Worm (Caenorhabditis elegans): ENCODE results near the gene K05F1.14.

K05F1.14 gene

ce11 chrII:5792490-5792889 lies at the start of gene K05F1.14:
K05F1.14 (minus strand) TSS chrII:5792590.
- no peak for TF ChIP-seq skn-1 (tag; optimal IDR thresholded peaks at IDR 0.05)
- no peak for TF ChIP-seq alr-1 (tag; optimal IDR thresholded peaks at IDR 0.05; ENCODE audit: borderline replicate concordance)
- no peak for TF ChIP-seq grh-1 (GFP tag; IDR thresholded peaks at IDR 0.05)
- no peak for TF ChIP-seq xbp-1 (tag; optimal IDR thresholded peaks at IDR 0.05)
- TF ChIP-seq ceh-88 (GFP tag; IDR thresholded peaks at IDR 0.05), result no peak
- TF ChIP-seq Y116A8C.19 (tag; optimal IDR thresholded peaks at IDR 0.05; ENCODE audit: borderline replicate concordance), result no peak
- TF ChIP-seq ama-1 (optimal IDR thresholded peaks at IDR 0.05), result no peak
- TF ChIP-seq nhr-12 (tag; optimal IDR thresholded peaks at IDR 0.05), result no peak
- TF ChIP-seq dsc-1 (tag; optimal IDR thresholded peaks at IDR 0.05), result no peak
- no peak for TF ChIP-seq hlh-4 (tag; optimal IDR thresholded peaks at IDR 0.05)
- no peak for TF ChIP-seq F16B12.6 (tag; optimal IDR thresholded peaks at IDR 0.05)
- no peak for TF ChIP-seq snpc-4 (tag; optimal IDR thresholded peaks at IDR 0.05)
- no peak for TF ChIP-seq zip-4 (GFP tag; optimal IDR thresholded peaks at IDR 0.05)
- no peak for TF ChIP-seq fkh-4 (tag; optimal IDR thresholded peaks at IDR 0.05; ENCODE audit: borderline replicate concordance)

- TF ChIP-seq efl-1 (optimal IDR thresholded peaks at IDR 0.05), result no peak
- no peak for TF ChIP-seq efl-1 (GFP tag; optimal IDR thresholded peaks at IDR 0.05 in 1 of 2)
- no peak for TF ChIP-seq mdl-1 (tag; optimal IDR thresholded peaks at IDR 0.05)
- no peak for TF ChIP-seq tbx-2 (tag; optimal IDR thresholded peaks at IDR 0.05)
- no peak for TF ChIP-seq ztf-4 (tag; optimal IDR thresholded peaks at IDR 0.05)
Measured at ce11 chrII:5841866-5842265, 49.5 kb upstream of the K05F1.14 start, which contains the start of gene nep-25. nep-25 (plus strand) TSS chrII:5842240.

- TF ChIP-seq C34B4.2 (tag; optimal IDR thresholded peaks at IDR 0.05) (no peak), ets-5 (GFP tag; IDR thresholded peaks at IDR 0.05) (no peak), egl-27 (tag; optimal IDR thresholded peaks at IDR 0.05) (no peak), C16A3.4 (tag; optimal IDR thresholded peaks at IDR 0.05) (no peak), lir-3 (tag; optimal IDR thresholded peaks at IDR 0.05; ENCODE audit: poor library complexity) (no peak), vab-15 (tag; optimal IDR thresholded peaks at IDR 0.05) (no peak), isw-1 (GFP tag; IDR thresholded peaks at IDR 0.05) (no peak), nhr-20 (tag; optimal IDR thresholded peaks at IDR 0.05) (peak; percentile 23), aha-1 (tag; optimal IDR thresholded peaks at IDR 0.05) (no peak), nhr-85 (tag) (no peak), unc-86 (tag; optimal IDR thresholded peaks at IDR 0.05) (no peak), fkh-4 (tag; optimal IDR thresholded peaks at IDR 0.05; ENCODE audit: borderline replicate concordance) (no peak), nhr-77 (tag; optimal IDR thresholded peaks at IDR 0.05) (no peak), sup-37 (GFP tag; optimal IDR thresholded peaks at IDR 0.05) (no peak), irx-1 (tag; optimal IDR thresholded peaks at IDR 0.05) (no peak), dpl-1 (GFP tag; optimal IDR thresholded peaks at IDR 0.05) (no peak), fkh-8 (tag; optimal IDR thresholded peaks at IDR 0.05) (no peak), ces-1 (GFP tag; optimal IDR thresholded peaks at IDR 0.05) (no peak), fos-1 (tag; optimal IDR thresholded peaks at IDR 0.05) (no peak), rnt-1 (tag; optimal IDR thresholded peaks at IDR 0.05) (peak; percentile 56), pax-3 (tag; optimal IDR thresholded peaks at IDR 0.05) (no peak), C04F5.9 (tag; optimal IDR thresholded peaks at IDR 0.05) (no peak), unc-130 (tag; optimal IDR thresholded peaks at IDR 0.05) (peak; percentile 63), ceh-63 (GFP tag; optimal IDR thresholded peaks at IDR 0.05) (no peak), sox-4 (tag; optimal IDR thresholded peaks at IDR 0.05) (no peak), zag-1 (tag; optimal IDR thresholded peaks at IDR 0.05) (no peak), zip-4 (GFP tag; optimal IDR thresholded peaks at IDR 0.05) (no peak), lsy-2 (tag; optimal IDR thresholded peaks at IDR 0.05) (peak in 1 of 2 experiments; percentile 47), mdl-1 (tag; optimal IDR thresholded peaks at IDR 0.05) (no peak), hlh-17 (GFP tag; optimal IDR thresholded peaks at IDR 0.05; ENCODE audit: borderline replicate concordance) (no peak), nhr-47 (tag; optimal IDR thresholded peaks at IDR 0.05) (no peak), dsc-1 (tag; optimal IDR thresholded peaks at IDR 0.05) (peak; percentile 56), sptf-1 (tag; optimal IDR thresholded peaks at IDR 0.05) (no peak), elt-2 (tag; optimal IDR thresholded peaks at IDR 0.05) (no peak), lin-14 (GFP tag; optimal IDR thresholded peaks at IDR 0.05) (peak; percentile 72), unc-30 (tag; optimal IDR thresholded peaks at IDR 0.05) (no peak)
Measured at ce11 chrII:5841053-5841547, 48.7 kb upstream of the K05F1.14 start, which contains the start of gene lec-5. lec-5 (minus strand) TSS chrII:5841103.

All from whole organism, L1 larva.